Worm (Caenorhabditis elegans): ENCODE results near the gene ech-5.

ce11 chrIV:773580-773979 lies 23.2 kb upstream of the ech-5 start:
- TF ChIP-seq elt-1 (tag; optimal IDR thresholded peaks at IDR 0.05) = no peak
- no peak for TF ChIP-seq pqm-1 (tag; optimal IDR thresholded peaks at IDR 0.05)
- no peak for TF ChIP-seq lin-39 (tag; optimal IDR thresholded peaks at IDR 0.05)
- no peak for TF ChIP-seq nhr-25 (tag; optimal IDR thresholded peaks at IDR 0.05)
- no peak for TF ChIP-seq zag-1 (tag; optimal IDR thresholded peaks at IDR 0.05)
- no peak for TF ChIP-seq skn-1 (tag; optimal IDR thresholded peaks at IDR 0.05)
- no peak for TF ChIP-seq ceh-82 (tag; optimal IDR thresholded peaks at IDR 0.05)
- TF ChIP-seq ama-1 (optimal IDR thresholded peaks at IDR 0.05) = no peak
- no peak for TF ChIP-seq jun-1 (tag; optimal IDR thresholded peaks at IDR 0.05)
- no peak for TF ChIP-seq pha-4 (tag; optimal IDR thresholded peaks at IDR 0.05)

Data from whole organism, L3 larva.